Fruit fly (Drosophila melanogaster): ENCODE data around the gene CG4042.

Gene CG4042

DNA sequence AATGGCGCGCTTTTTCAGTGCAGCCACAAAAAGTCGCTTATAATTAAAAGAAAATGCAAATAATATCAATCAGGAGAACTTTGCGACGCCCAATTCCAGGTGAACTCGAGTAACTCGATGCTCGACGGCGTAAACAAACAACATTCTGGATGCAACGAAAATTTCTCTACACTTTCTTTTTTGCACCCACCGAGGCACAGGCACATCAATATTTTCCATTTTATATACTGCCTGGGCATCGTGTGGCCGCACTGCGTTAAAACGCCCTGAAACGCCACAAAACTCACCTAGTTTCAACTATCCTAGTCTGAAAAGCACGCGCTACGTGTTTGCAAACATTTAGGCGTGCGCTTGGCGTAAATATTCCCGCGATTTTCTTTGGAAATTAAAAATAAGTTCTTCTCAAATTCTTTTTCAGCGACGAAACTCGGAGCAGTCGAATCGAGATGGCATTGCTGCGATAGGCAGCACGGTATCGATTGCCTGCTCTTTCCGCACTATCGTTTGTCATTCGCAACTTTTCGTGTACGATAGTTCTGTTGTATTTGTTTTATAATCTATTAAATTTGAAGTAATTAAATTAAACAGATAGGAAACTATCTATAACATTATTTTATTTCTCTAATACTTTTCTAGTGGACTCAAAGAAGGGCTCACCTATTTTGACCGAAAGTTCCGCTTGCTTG, 14.6 kb upstream of the CG4042 start, which contains the start of gene Pcif1 (continued):
- TF ChIP-seq CG2120 (GFP tag; optimal IDR thresholded peaks at IDR 0.05) (peak; percentile 36), pzg (GFP tag; optimal IDR thresholded peaks at IDR 0.05) (peak; percentile 81), pan (optimal IDR thresholded peaks at IDR 0.05) (no peak), pan (GFP tag; optimal IDR thresholded peaks at IDR 0.05 in 1 of 2, IDR thresholded peaks at IDR 0.05 in 1 of 2) (no peak), lbe (GFP tag; optimal IDR thresholded peaks at IDR 0.05) (peak; percentile 69), lilli (GFP tag; optimal IDR thresholded peaks at IDR 0.05) (peak; percentile 43), CG3995 (GFP tag; optimal IDR thresholded peaks at IDR 0.05) (peak; percentile 41), Asciz (GFP tag; optimal IDR thresholded peaks at IDR 0.05) (no peak), CG4854 (GFP tag; optimal IDR thresholded peaks at IDR 0.05) (peak; percentile 22), HmgZ (tag; optimal IDR thresholded peaks at IDR 0.05) (peak; percentile 47), corto (GFP tag; optimal IDR thresholded peaks at IDR 0.05) (peak; percentile 73), Sry-β (GFP tag; optimal IDR thresholded peaks at IDR 0.05) (peak; percentile 39), CG32767 (GFP tag; IDR thresholded peaks at IDR 0.05) (peak; percentile 63), sd (tag; optimal IDR thresholded peaks at IDR 0.05) (no peak), YL-1 (GFP tag; optimal IDR thresholded peaks at IDR 0.05) (peak; percentile 62), CG16863 (GFP tag; optimal IDR thresholded peaks at IDR 0.05) (no peak), nom (GFP tag; optimal IDR thresholded peaks at IDR 0.05) (peak; percentile 39), Atf-2 (GFP tag; optimal IDR thresholded peaks at IDR 0.05) (no peak), CG7271 (tag; optimal IDR thresholded peaks at IDR 0.05) (peak; percentile 65), zfh1 (GFP tag; IDR thresholded peaks at IDR 0.05) (peak; percentile 53; the same call in 2 of the 3 replicates), CG13424 (tag; optimal IDR thresholded peaks at IDR 0.05) (no peak), Rfx (GFP tag; IDR thresholded peaks at IDR 0.05) (peak; percentile 54), scrt (GFP tag; optimal IDR thresholded peaks at IDR 0.05) (no peak), ara (GFP tag; IDR thresholded peaks at IDR 0.05) (no peak), twi (tag; optimal IDR thresholded peaks at IDR 0.05) (no peak), ewg (GFP tag; optimal IDR thresholded peaks at IDR 0.05) (no peak), B-H2 (GFP tag; optimal IDR thresholded peaks at IDR 0.05) (peak; percentile 29), CG17359 (tag; optimal IDR thresholded peaks at IDR 0.05) (no peak), CG2129 (GFP tag; IDR thresholded peaks at IDR 0.05; ENCODE audit: partially characterized antibody) (peak; percentile 98), chm (GFP tag; IDR thresholded peaks at IDR 0.05) (peak; percentile 37; the same call in 1 of the 2 replicates), bigmax (GFP tag; optimal IDR thresholded peaks at IDR 0.05) (peak; percentile 19), CG43689 (GFP tag; IDR thresholded peaks at IDR 0.05) (no peak), Hr78 (GFP tag; optimal IDR thresholded peaks at IDR 0.05) (no peak), unpg (GFP tag; optimal IDR thresholded peaks at IDR 0.05) (peak; percentile 28), CG12104 (GFP tag; optimal IDR thresholded peaks at IDR 0.05) (no peak), CG7372 (GFP tag; IDR thresholded peaks at IDR 0.05) (no peak), Lhr (GFP tag; optimal IDR thresholded peaks at IDR 0.05) (peak; percentile 25), C15 (GFP tag; IDR thresholded peaks at IDR 0.05) (no peak), sr (GFP tag; IDR thresholded peaks at IDR 0.05) (no peak), CG12299 (tag; optimal IDR thresholded peaks at IDR 0.05) (peak; percentile 4), Taf1 (GFP tag; IDR thresholded peaks at IDR 0.05) (no peak), abd-A (tag; optimal IDR thresholded peaks at IDR 0.05) (no peak), bbx (GFP tag; IDR thresholded peaks at IDR 0.05; ENCODE audit: partially characterized antibody) (peak; percentile 100), Nf-YC (tag; optimal IDR thresholded peaks at IDR 0.05) (peak; percentile 3), D19A (tag; optimal IDR thresholded peaks at IDR 0.05) (peak; percentile 72), CG30431 (GFP tag; optimal IDR thresholded peaks at IDR 0.05) (no peak), CG18262 (tag; optimal IDR thresholded peaks at IDR 0.05) (no peak), Fer1 (GFP tag; optimal IDR thresholded peaks at IDR 0.05) (no peak), cg (GFP tag; optimal IDR thresholded peaks at IDR 0.05) (peak; percentile 18)

All from whole organism, embryonic.